Fruit fly (Drosophila melanogaster): ENCODE data around the gene CG18746.

The CG18746 gene

DNA sequence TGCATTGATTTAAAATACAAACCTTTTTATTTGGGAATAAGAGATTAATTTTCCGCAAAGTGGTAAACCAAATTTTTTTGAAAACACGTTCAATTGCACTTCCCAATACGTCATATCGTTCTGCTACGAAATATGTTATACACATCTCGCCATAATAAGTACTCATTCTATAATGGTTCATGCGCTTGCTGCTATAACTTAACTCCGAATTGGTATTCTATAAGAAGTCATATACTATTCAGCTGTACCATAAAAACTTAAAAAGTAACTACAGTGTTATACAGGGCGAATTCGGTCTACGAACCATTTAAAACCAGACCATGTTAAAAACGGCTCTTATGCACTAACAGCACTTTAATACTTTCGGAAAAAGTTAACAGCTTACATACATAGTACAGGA, 10.4 kb downstream of the CG18746 start:
- TF ChIP-seq CG10209 (GFP tag; optimal IDR thresholded peaks at IDR 0.05) = no peak
- TF ChIP-seq CG15696 (tag; optimal IDR thresholded peaks at IDR 0.05) = peak; percentile 11
- no peak for TF ChIP-seq E2f2 (GFP tag; IDR thresholded peaks at IDR 0.05)
- peak; percentile 12; the same call in 1 of the 2 replicates for TF ChIP-seq Rx (GFP tag; IDR thresholded peaks at IDR 0.05)
- peak; percentile 57 for TF ChIP-seq Asciz (GFP tag; optimal IDR thresholded peaks at IDR 0.05)
- TF ChIP-seq CTCF (GFP tag; optimal IDR thresholded peaks at IDR 0.05) = peak; percentile 74
- TF ChIP-seq CG7839 (tag; optimal IDR thresholded peaks at IDR 0.05) = peak; percentile 31
- TF ChIP-seq CG6854 (GFP tag; optimal IDR thresholded peaks at IDR 0.05) = peak; percentile 29
- TF ChIP-seq CG18011 (GFP tag; optimal IDR thresholded peaks at IDR 0.05) = no peak
- TF ChIP-seq CG12071 (GFP tag; optimal IDR thresholded peaks at IDR 0.05) = peak; percentile 60
- TF ChIP-seq CG9437 (GFP tag; optimal IDR thresholded peaks at IDR 0.05) = peak; percentile 78
- no peak for TF ChIP-seq CG13775 (GFP tag; optimal IDR thresholded peaks at IDR 0.05)
- TF ChIP-seq CG2875 (GFP tag; optimal IDR thresholded peaks at IDR 0.05) = peak; percentile 61
- peak; percentile 81 for TF ChIP-seq CG7271 (tag; optimal IDR thresholded peaks at IDR 0.05)
- peak; percentile 57 for TF ChIP-seq CG1233 (GFP tag; optimal IDR thresholded peaks at IDR 0.05)
- TF ChIP-seq NfI (GFP tag; optimal IDR thresholded peaks at IDR 0.05) = peak; percentile 64
- no peak for TF ChIP-seq CG8290 (GFP tag; optimal IDR thresholded peaks at IDR 0.05)
- TF ChIP-seq CG8290 (tag; optimal IDR thresholded peaks at IDR 0.05) = peak in 1 of 2 experiments; percentile 18
- no peak for TF ChIP-seq CG3163 (GFP tag; optimal IDR thresholded peaks at IDR 0.05)
- no peak for TF ChIP-seq salm (tag; optimal IDR thresholded peaks at IDR 0.05)
- peak; percentile 44 for TF ChIP-seq Drgx (GFP tag; IDR thresholded peaks at IDR 0.05)
- no peak for TF ChIP-seq shn (GFP tag; optimal IDR thresholded peaks at IDR 0.05)
- TF ChIP-seq NFAT (GFP tag; IDR thresholded peaks at IDR 0.05) = no peak
- no peak for TF ChIP-seq Med (GFP tag)
- TF ChIP-seq CG15269 (tag; optimal IDR thresholded peaks at IDR 0.05) = peak; percentile 50
- TF ChIP-seq jigr1 (GFP tag; IDR thresholded peaks at IDR 0.05) = no peak
- peak; percentile 17 for TF ChIP-seq CG1529 (GFP tag; optimal IDR thresholded peaks at IDR 0.05)
- peak; percentile 39 for TF ChIP-seq CG33557 (GFP tag; optimal IDR thresholded peaks at IDR 0.05)
- no peak for TF ChIP-seq fd3F (GFP tag; optimal IDR thresholded peaks at IDR 0.05)
- TF ChIP-seq CG13287 (GFP tag; IDR thresholded peaks at IDR 0.05; ENCODE audit: partially characterized antibody) = no peak
- TF ChIP-seq CG14441 (GFP tag; IDR thresholded peaks at IDR 0.05) = 0 out of 2 replicates have a peak, but pooled peaks have one; percentile 21
- TF ChIP-seq zen2 (GFP tag; IDR thresholded peaks at IDR 0.05; ENCODE audit: partially characterized antibody) = peak; percentile 16; the same call in 1 of the 3 replicates
- peak; percentile 10 for TF ChIP-seq Jarid2 (GFP tag; optimal IDR thresholded peaks at IDR 0.05)
- TF ChIP-seq CG1603 (tag; optimal IDR thresholded peaks at IDR 0.05) = peak; percentile 85
- peak; percentile 57 for TF ChIP-seq stwl (tag; optimal IDR thresholded peaks at IDR 0.05)
- TF ChIP-seq eve (GFP tag; optimal IDR thresholded peaks at IDR 0.05) = peak in 1 of 2 experiments; percentile 55
- peak; percentile 79 for TF ChIP-seq CG4707 (GFP tag; optimal IDR thresholded peaks at IDR 0.05)
- peak; percentile 28 for TF ChIP-seq CG3407 (GFP tag; optimal IDR thresholded peaks at IDR 0.05)
- no peak for TF ChIP-seq dpn (GFP tag; optimal IDR thresholded peaks at IDR 0.05)
- no peak for TF ChIP-seq CG34376 (GFP tag; optimal IDR thresholded peaks at IDR 0.05)
- TF ChIP-seq CG15601 (tag; optimal IDR thresholded peaks at IDR 0.05) = peak; percentile 37
- no peak for TF ChIP-seq zfh2 (GFP tag; optimal IDR thresholded peaks at IDR 0.05)
- no peak for TF ChIP-seq D19B (GFP tag; optimal IDR thresholded peaks at IDR 0.05)
- TF ChIP-seq Sox100B (GFP tag; optimal IDR thresholded peaks at IDR 0.05) = peak; percentile 37
- peak; percentile 2 for TF ChIP-seq CG15514 (GFP tag; optimal IDR thresholded peaks at IDR 0.05)
- no peak for TF ChIP-seq yki (optimal IDR thresholded peaks at IDR 0.05)
- TF ChIP-seq wek (GFP tag; optimal IDR thresholded peaks at IDR 0.05) = peak; percentile 84
- TF ChIP-seq dmrt99B (tag; optimal IDR thresholded peaks at IDR 0.05) = peak; percentile 23
- TF ChIP-seq pita (GFP tag; optimal IDR thresholded peaks at IDR 0.05) = peak; percentile 35
- peak; percentile 43 for TF ChIP-seq CG6254 (GFP tag; optimal IDR thresholded peaks at IDR 0.05)
- TF ChIP-seq CG4820 (GFP tag; optimal IDR thresholded peaks at IDR 0.05) = peak; percentile 26
